Fruit fly (Drosophila melanogaster) whole organism, embryonic: ENCODE results near the gene CG8837.
A peak's percentile ranks its signal among the peaks of the same experiment; 100 is the strongest.

ENCODE experiments used
- Atf6 ChIP-seq: fragments of 200-800 bp; sonication (Bioruptor generic); IDR thresholded peaks from 2 replicates; pipeline ENCODE4 v1.3.6; 2022; ENCODE audit warnings: missing biosample characterization, missing genetic modification characterization
- B-H1 ChIP-seq: fragments of 200-800 bp; sonication (Bioruptor generic); IDR thresholded peaks from 3 replicates; pipeline ENCODE4 v1.3.6; 2022; ENCODE audit warnings: missing biosample characterization, missing genetic modification characterization
- CG10274 ChIP-seq: fragments of 200-800 bp; sonication (Bioruptor generic); optimal IDR thresholded peaks from 3 replicates; lab custom pipeline; 2017; ENCODE audit warnings: missing biosample characterization, mild to moderate bottlenecking, missing genetic modification characterization
- CG10543 ChIP-seq: fragments of 200-800 bp; sonication (Bioruptor generic); optimal IDR thresholded peaks from 3 replicates; lab custom pipeline; 2017; ENCODE audit warnings: missing biosample characterization, mild to moderate bottlenecking, missing genetic modification characterization, moderate library complexity
- CG10959 ChIP-seq: fragments of 200-800 bp; sonication (Bioruptor generic); IDR thresholded peaks from 2 replicates; pipeline ENCODE4 v1.3.6; 2022; ENCODE audit warnings: missing biosample characterization, missing genetic modification characterization
- CG12155 ChIP-seq: fragments of 200-800 bp; sonication (Bioruptor generic); optimal IDR thresholded peaks from 3 replicates; lab custom pipeline; 2016; ENCODE audit warnings: missing biosample characterization, missing genetic modification characterization
- CG13296 ChIP-seq: fragments of 200-800 bp; sonication (Bioruptor generic); optimal IDR thresholded peaks from 3 replicates; lab custom pipeline; 2018; ENCODE audit warnings: missing biosample characterization, mild to moderate bottlenecking, missing genetic modification characterization
- CG13894 ChIP-seq: fragments of 200-800 bp; sonication (Bioruptor generic); optimal IDR thresholded peaks from 3 replicates; lab custom pipeline; 2018; ENCODE audit warnings: missing biosample characterization, mild to moderate bottlenecking, missing genetic modification characterization, moderate library complexity
- CG17912 ChIP-seq: fragments of 200-800 bp; sonication (Bioruptor generic); optimal IDR thresholded peaks from 2 replicates; lab custom pipeline; 2018; ENCODE audit warnings: missing biosample characterization, mild to moderate bottlenecking, missing genetic modification characterization
- CG34422 ChIP-seq: fragments of 200-800 bp; sonication (Bioruptor generic); IDR thresholded peaks from 3 replicates; pipeline ENCODE4 v1.3.6; 2022; ENCODE audit warnings: missing biosample characterization, missing genetic modification characterization
- CG4282 ChIP-seq: fragments of 200-800 bp; sonication (Bioruptor generic); optimal IDR thresholded peaks from 2 replicates; lab custom pipeline; 2016; ENCODE audit warnings: missing biosample characterization, missing genetic modification characterization
- CG4404 ChIP-seq: fragments of 200-800 bp; sonication (Bioruptor generic); IDR thresholded peaks from 2 replicates; pipeline ENCODE4 v1.3.6; 2022; ENCODE audit warnings: missing biosample characterization, missing genetic modification characterization
- CG6791 ChIP-seq: fragments of 200-800 bp; sonication (Bioruptor generic); IDR thresholded peaks from 3 replicates; pipeline ENCODE4 v1.3.6; 2022; ENCODE audit warnings: missing biosample characterization, missing genetic modification characterization; ENCODE audit not compliant: partially characterized antibody
- CG7745 ChIP-seq: fragments of 200-800 bp; sonication (Bioruptor generic); optimal IDR thresholded peaks from 2 replicates; lab custom pipeline; 2018; ENCODE audit warnings: missing biosample characterization, mild to moderate bottlenecking, missing genetic modification characterization, moderate library complexity
- CG8924 ChIP-seq: fragments of 200-800 bp; optimal IDR thresholded peaks from 3 replicates; lab custom pipeline; 2019; ENCODE audit warnings: missing biosample characterization, mild to moderate bottlenecking, missing genetic modification characterization, moderate library complexity
- CG9437 ChIP-seq: fragments of 200-800 bp; sonication (Bioruptor generic); optimal IDR thresholded peaks from 2 replicates; lab custom pipeline; 2018; ENCODE audit warnings: missing biosample characterization, mild to moderate bottlenecking, missing genetic modification characterization
- CG9727 ChIP-seq: fragments of 200-800 bp; sonication (Bioruptor generic); optimal IDR thresholded peaks from 3 replicates; lab custom pipeline; 2017; ENCODE audit warnings: missing biosample characterization, mild to moderate bottlenecking, missing genetic modification characterization
- Chrac-16 ChIP-seq: fragments of 200-800 bp; sonication (Bioruptor generic); optimal IDR thresholded peaks from 3 replicates; lab custom pipeline; 2016; ENCODE audit warnings: missing biosample characterization, missing genetic modification characterization
- Doc2 ChIP-seq: fragments of 200-800 bp; sonication (Bioruptor generic); IDR thresholded peaks from 2 replicates; pipeline ENCODE4 v1.3.6; 2022; ENCODE audit warnings: missing biosample characterization, missing genetic modification characterization
- Dref ChIP-seq: fragments of 200-800 bp; sonication (Bioruptor generic); IDR thresholded peaks from 2 replicates; pipeline ENCODE4 v1.3.6; 2022; ENCODE audit warnings: missing biosample characterization, missing genetic modification characterization
- Elba2 ChIP-seq: fragments of 200-800 bp; sonication (Bioruptor generic); optimal IDR thresholded peaks from 3 replicates; lab custom pipeline; 2016; ENCODE audit warnings: missing biosample characterization, missing genetic modification characterization
- Hand ChIP-seq: fragments of 200-800 bp; sonication (Bioruptor generic); optimal IDR thresholded peaks from 2 replicates; lab custom pipeline; 2017; ENCODE audit warnings: mild to moderate bottlenecking, missing biosample characterization, missing genetic modification reagents, missing genetic modification characterization
- HmgD ChIP-seq: fragments of 200-800 bp; sonication (Bioruptor generic); optimal IDR thresholded peaks from 3 replicates; lab custom pipeline; 2016; ENCODE audit warnings: missing biosample characterization, missing genetic modification characterization
- Hr39 ChIP-seq: fragments of >200 bp; optimal IDR thresholded peaks from 2 replicates; lab custom pipeline; 2017
- Jarid2 ChIP-seq: fragments of 200-800 bp; sonication (Bioruptor generic); optimal IDR thresholded peaks from 3 replicates; lab custom pipeline; 2017; ENCODE audit warnings: mild to moderate bottlenecking, missing biosample characterization, missing genetic modification reagents, missing genetic modification characterization
- Ptx1 ChIP-seq: fragments of 200-800 bp; sonication (Bioruptor generic); IDR thresholded peaks from 2 replicates; pipeline ENCODE4 v1.3.6; 2022; ENCODE audit warnings: missing biosample characterization, missing genetic modification characterization
- Trl ChIP-seq, 3 experiments: fragments of >200 bp in 2 of 3; fragments of 200-800 bp in 1 of 3; sonication (Bioruptor generic) in 1 of 3; optimal IDR thresholded peaks; 2 replicates in 1 of 3; 3 replicates in 2 of 3; lab custom pipeline; 2016 to 2017; ENCODE audit warnings: missing biosample characterization in 1 of 3, missing genetic modification characterization in 1 of 3
- abd-A ChIP-seq: fragments of 200-800 bp; sonication (Bioruptor generic); optimal IDR thresholded peaks from 3 replicates; lab custom pipeline; 2019; ENCODE audit warnings: missing biosample characterization, mild to moderate bottlenecking, missing genetic modification characterization, moderate library complexity
- cato ChIP-seq: fragments of 200-800 bp; sonication (Bioruptor generic); optimal IDR thresholded peaks from 2 replicates; lab custom pipeline; 2016; ENCODE audit warnings: missing biosample characterization, missing genetic modification characterization, borderline replicate concordance
- corto ChIP-seq: fragments of 200-800 bp; sonication (Bioruptor generic); optimal IDR thresholded peaks from 2 replicates; lab custom pipeline; 2016; ENCODE audit warnings: missing biosample characterization, mild to moderate bottlenecking, missing genetic modification characterization, moderate library complexity
- dati ChIP-seq: fragments of 200-800 bp; sonication (Bioruptor generic); IDR thresholded peaks from 2 replicates; pipeline ENCODE4 v1.3.6; 2022; ENCODE audit warnings: missing biosample characterization, missing genetic modification characterization
- en ChIP-seq: fragments of 200-800 bp; sonication (Bioruptor generic); optimal IDR thresholded peaks from 2 replicates; lab custom pipeline; 2016; ENCODE audit warnings: missing biosample characterization, missing genetic modification characterization
- eve ChIP-seq, 2 experiments: fragments of >200 bp; optimal IDR thresholded peaks; 2 replicates each; lab custom pipeline; 2017; ENCODE audit warnings: missing biosample characterization in 2 of 2, missing genetic modification characterization in 2 of 2
- gfzf ChIP-seq: fragments of 200-800 bp; sonication (Bioruptor generic); optimal IDR thresholded peaks from 2 replicates; lab custom pipeline; 2016; ENCODE audit warnings: missing biosample characterization, mild to moderate bottlenecking, missing genetic modification characterization, moderate library complexity
- grn ChIP-seq: fragments of 200-800 bp; sonication (Bioruptor generic); optimal IDR thresholded peaks from 3 replicates; lab custom pipeline; 2017; ENCODE audit warnings: missing biosample characterization, missing genetic modification characterization
- h ChIP-seq: fragments of >200 bp; optimal IDR thresholded peaks from 2 replicates; lab custom pipeline; 2017
- inv ChIP-seq: fragments of 200-800 bp; sonication (Bioruptor generic); IDR thresholded peaks from 2 replicates; pipeline ENCODE4 v1.3.6; 2022; ENCODE audit warnings: missing biosample characterization, missing genetic modification characterization; ENCODE audit not compliant: partially characterized antibody
- kni ChIP-seq: fragments of 200-800 bp; sonication (Bioruptor generic); optimal IDR thresholded peaks from 3 replicates; lab custom pipeline; 2017; ENCODE audit warnings: mild to moderate bottlenecking, missing biosample characterization, missing genetic modification reagents, missing genetic modification characterization
- lilli ChIP-seq: fragments of 200-800 bp; sonication (Bioruptor generic); optimal IDR thresholded peaks from 3 replicates; lab custom pipeline; 2016; ENCODE audit warnings: missing biosample characterization, missing genetic modification characterization
- mirr ChIP-seq: fragments of 200-800 bp; sonication (Bioruptor generic); optimal IDR thresholded peaks from 3 replicates; lab custom pipeline; 2018; ENCODE audit warnings: missing biosample characterization, mild to moderate bottlenecking, missing genetic modification characterization
- pb ChIP-seq: fragments of 200-800 bp; sonication (Bioruptor generic); optimal IDR thresholded peaks from 3 replicates; lab custom pipeline; 2016; ENCODE audit warnings: missing biosample characterization, missing genetic modification characterization
- psq ChIP-seq: fragments of 200-800 bp; sonication (Bioruptor generic); optimal IDR thresholded peaks from 2 replicates; lab custom pipeline; 2017; ENCODE audit warnings: missing biosample characterization, missing genetic modification characterization
- sd ChIP-seq: fragments of 200-800 bp; sonication (Bioruptor generic); optimal IDR thresholded peaks from 3 replicates; lab custom pipeline; 2018; ENCODE audit warnings: missing biosample characterization, mild to moderate bottlenecking, missing genetic modification characterization, moderate library complexity
- sens ChIP-seq: fragments of 200-800 bp; sonication (Bioruptor generic); peaks from one replicate; lab custom pipeline; 2016; ENCODE audit warnings: missing biosample characterization, missing genetic modification characterization
- seq ChIP-seq: fragments of 200-800 bp; sonication (Bioruptor generic); IDR thresholded peaks from 2 replicates; pipeline ENCODE4 v1.3.6; 2022; ENCODE audit warnings: missing biosample characterization, missing genetic modification characterization
- sug ChIP-seq: fragments of 200-800 bp; optimal IDR thresholded peaks from 2 replicates; lab custom pipeline; 2019; ENCODE audit warnings: missing biosample characterization, mild to moderate bottlenecking, missing genetic modification characterization, moderate library complexity
- tap ChIP-seq: fragments of 200-800 bp; optimal IDR thresholded peaks from 3 replicates; lab custom pipeline; 2019; ENCODE audit warnings: missing biosample characterization, mild to moderate bottlenecking, missing genetic modification characterization, moderate library complexity
- tll ChIP-seq, 2 experiments: fragments of 200-800 bp in 1 of 2; fragments of >200 bp in 1 of 2; sonication (Bioruptor generic) in 1 of 2; optimal IDR thresholded peaks; 2 replicates each; lab custom pipeline; 2017 to 2019; ENCODE audit warnings: missing biosample characterization in 2 of 2, missing genetic modification characterization in 2 of 2, mild to moderate bottlenecking in 1 of 2, moderate library complexity in 1 of 2

The CG8837 gene

DNA sequence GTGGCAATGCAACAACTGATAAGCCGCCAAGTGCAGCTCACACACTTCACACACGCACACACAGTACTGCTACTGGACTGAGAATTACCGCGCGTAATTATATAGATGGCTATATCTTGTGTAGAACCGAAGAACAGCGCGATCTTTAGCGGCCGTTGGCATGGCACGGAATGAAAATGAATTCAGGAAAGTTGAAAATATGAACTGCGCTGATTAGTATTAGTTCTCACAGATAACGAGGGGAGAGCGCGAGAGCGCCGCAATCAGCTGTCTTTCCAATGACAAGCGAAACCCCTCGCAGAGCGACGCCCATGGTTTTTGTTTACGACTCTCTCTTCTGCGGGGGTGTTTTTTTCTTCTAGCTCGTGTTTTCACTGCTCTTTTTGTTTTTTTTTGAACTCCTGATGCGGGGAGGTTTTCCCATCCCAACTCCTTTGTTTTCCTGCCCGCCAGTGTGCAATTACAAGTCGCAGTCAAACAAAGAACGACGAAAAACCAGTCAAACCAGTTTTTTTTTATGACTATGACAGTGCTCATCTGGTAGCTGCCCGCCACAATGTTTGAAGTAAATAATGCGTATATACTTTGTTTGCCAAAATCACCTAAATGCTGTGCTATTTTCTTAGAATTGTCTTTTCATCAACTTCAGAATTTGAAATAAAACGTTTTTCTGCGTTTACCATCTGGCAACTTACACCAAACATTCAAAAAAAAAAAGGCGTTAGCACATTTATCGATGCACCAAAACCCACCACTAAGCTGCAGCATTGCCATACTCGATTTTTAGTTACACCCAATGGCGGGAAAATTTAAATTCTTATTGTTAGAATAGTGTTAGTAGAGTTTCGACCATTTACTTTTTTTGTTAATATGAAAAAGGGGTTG is 16.8 kb upstream of the CG8837 start, which contains the start of gene CG9663 (continued):
- TF ChIP-seq HmgD (GFP tag; lab: Kevin White, UChicago) = peak; percentile 66
- no peak for TF ChIP-seq en (GFP tag; lab: Kevin White, UChicago)
- TF ChIP-seq Atf6 (GFP tag; lab: Robert Waterston, UW) = peak; percentile 14; the same call in 1 of the 2 replicates
- 0 out of 2 replicates have a peak, but pooled peaks have one; percentile 26 for TF ChIP-seq inv (GFP tag; lab: Robert Waterston, UW)
- no peak for TF ChIP-seq cato
- TF ChIP-seq lilli (GFP tag; lab: Kevin White, UChicago) = peak; percentile 44
- peak; percentile 6 for TF ChIP-seq CG9727
- no peak for TF ChIP-seq CG17912 (GFP tag; lab: Kevin White, UChicago)
- peak; percentile 87 for TF ChIP-seq grn (GFP tag; lab: Kevin White, UChicago)
- peak; percentile 73 for TF ChIP-seq CG10543
- TF ChIP-seq Elba2 (GFP tag; lab: Kevin White, UChicago) = peak; percentile 66
- no peak for TF ChIP-seq CG10274 (GFP tag; lab: Kevin White, UChicago)
- peak; percentile 65; the same call in 2 of the 3 replicates for TF ChIP-seq CG6791
- TF ChIP-seq pb (GFP tag; lab: Kevin White, UChicago) = peak; percentile 29
- peak; percentile 82 for TF ChIP-seq Dref
- peak; percentile 28 for TF ChIP-seq Ptx1 (GFP tag; lab: Robert Waterston, UW)
- no peak for TF ChIP-seq tll (GFP tag; optimal IDR thresholded peaks at IDR 0.05; lab: Kevin White, UChicago)
- peak; percentile 27 for TF ChIP-seq CG4282 (GFP tag; lab: Kevin White, UChicago)
- no peak for TF ChIP-seq CG9437 (GFP tag; lab: Kevin White, UChicago)
- peak; percentile 91 for TF ChIP-seq gfzf (GFP tag; lab: Kevin White, UChicago)
- peak; percentile 69 for TF ChIP-seq abd-A (tag; lab: Kevin White, UChicago)
- TF ChIP-seq dati = no peak
- peak; percentile 3 for TF ChIP-seq Chrac-16 (GFP tag; lab: Kevin White, UChicago)
- 0 out of 2 replicates have a peak, but pooled peaks have one; percentile 14 for TF ChIP-seq CG10959 (GFP tag; lab: Robert Waterston, UW)
- peak; percentile 29 for TF ChIP-seq sd (tag; lab: Kevin White, UChicago)
- TF ChIP-seq eve (GFP tag; optimal IDR thresholded peaks at IDR 0.05; lab: Kevin White, UChicago) = peak in 1 of 2 experiments; percentile 27
- peak; percentile 22 for TF ChIP-seq CG8924 (tag; lab: Kevin White, UChicago)
- no peak for TF ChIP-seq Hr39 (lab: Kevin White, UChicago)
- peak; percentile 43 for TF ChIP-seq CG13296 (GFP tag; lab: Kevin White, UChicago)
- TF ChIP-seq mirr = peak; percentile 67
- peak; percentile 11 for TF ChIP-seq CG7745 (tag; lab: Kevin White, UChicago)
- TF ChIP-seq sens = peak; percentile 19
- peak; percentile 82 for TF ChIP-seq Jarid2
- peak; percentile 48 for TF ChIP-seq CG13894 (tag; lab: Kevin White, UChicago)
- no peak for TF ChIP-seq psq (GFP tag; lab: Kevin White, UChicago)
- TF ChIP-seq B-H1 (GFP tag; lab: Robert Waterston, UW) = peak; percentile 28; the same call in 1 of the 3 replicates
- TF ChIP-seq seq (GFP tag; lab: Robert Waterston, UW) = peak; percentile 88; the same call in 1 of the 2 replicates
- TF ChIP-seq corto (GFP tag; lab: Kevin White, UChicago) = peak; percentile 42
- TF ChIP-seq Hand (GFP tag; lab: Kevin White, UChicago) = peak; percentile 24
- peak; percentile 86 for TF ChIP-seq kni
- peak; percentile 67; the same call in 1 of the 3 replicates for TF ChIP-seq CG34422 (GFP tag; lab: Robert Waterston, UW)
- TF ChIP-seq sug (tag; lab: Kevin White, UChicago) = peak; percentile 44
- peak; percentile 88 to 89 for TF ChIP-seq Trl (optimal IDR thresholded peaks at IDR 0.05; lab: Kevin White, UChicago)
- peak; percentile 71 for TF ChIP-seq Trl (GFP tag; optimal IDR thresholded peaks at IDR 0.05; lab: Kevin White, UChicago)
- no peak for TF ChIP-seq h (lab: Kevin White, UChicago)
- TF ChIP-seq tap (tag; lab: Kevin White, UChicago) = no peak
- TF ChIP-seq CG4404 = peak; percentile 27; the same call in 1 of the 2 replicates
- no peak for TF ChIP-seq CG12155 (GFP tag; lab: Kevin White, UChicago)
- no peak for TF ChIP-seq Doc2 (GFP tag; lab: Robert Waterston, UW)
